Worm (Caenorhabditis elegans): ENCODE measurements around the gene fbxb-37.

ce11 chrII:2108295-2108694, 14.6 kb upstream of the fbxb-37 start, which contains the start of gene R52.4:
- TF ChIP-seq unc-39 (tag; optimal IDR thresholded peaks at IDR 0.05) (no peak), nhr-23 (tag; optimal IDR thresholded peaks at IDR 0.05) (no peak), pqm-1 (tag; optimal IDR thresholded peaks at IDR 0.05) (no peak), unc-62 (GFP tag; optimal IDR thresholded peaks at IDR 0.05) (no peak)
